Worm (Caenorhabditis elegans) whole organism, young adult: ENCODE data around the gene kel-10.

Experiments used
- F23B12.7 ChIP-seq: sonication (generic microtip); optimal IDR thresholded peaks from 2 replicates; lab custom pipeline; 2017; ENCODE audit warnings: missing genetic modification characterization, mild to moderate bottlenecking, missing compliant biosample characterization, antibody characterized with exemption, moderate library complexity; ENCODE audit not compliant: insufficient read depth
- F33H1.4 ChIP-seq: fragments of 200-800 bp; sonication (Bioruptor generic); IDR thresholded peaks from 2 replicates; pipeline ENCODE4 v1.3.6; 2022; ENCODE audit warnings: missing genetic modification reagents, missing genetic modification characterization, missing compliant biosample characterization
- F37B4.10 ChIP-seq: fragments of 200-800 bp; sonication (Bioruptor generic); IDR thresholded peaks from 2 replicates; pipeline ENCODE4 v1.3.6; 2022; ENCODE audit warnings: missing genetic modification characterization, missing compliant biosample characterization
- F52B5.7 ChIP-seq: sonication (generic microtip); optimal IDR thresholded peaks from 2 replicates; lab custom pipeline; 2016; ENCODE audit warnings: mild to moderate bottlenecking, missing genetic modification characterization, missing compliant biosample characterization
- F57A8.1 ChIP-seq: fragments of 200-800 bp; sonication (Bioruptor generic); optimal IDR thresholded peaks from 2 replicates; lab custom pipeline; 2018; ENCODE audit warnings: mild to moderate bottlenecking, missing genetic modification characterization, moderate library complexity, missing compliant biosample characterization
- F57C9.4 ChIP-seq: sonication (generic microtip); optimal IDR thresholded peaks from 2 replicates; lab custom pipeline; 2017; ENCODE audit warnings: mild to moderate bottlenecking, missing genetic modification characterization, missing compliant biosample characterization
- K12H6.12 ChIP-seq: fragments of 200-800 bp; sonication (Bioruptor generic); optimal IDR thresholded peaks from 2 replicates; lab custom pipeline; 2018; ENCODE audit warnings: mild to moderate bottlenecking, missing genetic modification characterization, missing compliant biosample characterization
- Y56A3A.18 ChIP-seq: fragments of 200-800 bp; sonication (Bioruptor generic); IDR thresholded peaks from 2 replicates; pipeline ENCODE4 v1.3.6; 2022; ENCODE audit warnings: missing genetic modification reagents, missing genetic modification characterization, missing compliant biosample characterization
- Y95B8A.8 ChIP-seq: fragments of 200-800 bp; sonication (Bioruptor generic); IDR thresholded peaks from 2 replicates; pipeline ENCODE4 v1.3.6; 2022; ENCODE audit warnings: missing genetic modification reagents, missing genetic modification characterization, missing compliant biosample characterization
- ZK185.1 ChIP-seq: sonication (generic microtip); optimal IDR thresholded peaks from 2 replicates; lab custom pipeline; 2016; ENCODE audit warnings: mild to moderate bottlenecking, missing genetic modification characterization, missing compliant biosample characterization; ENCODE audit not compliant: poor library complexity, severe bottlenecking
- aptf-3 ChIP-seq: fragments of 200-800 bp; sonication (Bioruptor generic); IDR thresholded peaks from 2 replicates; pipeline ENCODE4 v1.3.6; 2022; ENCODE audit warnings: missing genetic modification characterization, missing compliant biosample characterization
- attf-5 ChIP-seq: fragments of 200-800 bp; sonication (Bioruptor generic); optimal IDR thresholded peaks from 2 replicates; lab custom pipeline; 2018; ENCODE audit warnings: mild to moderate bottlenecking, missing genetic modification characterization, missing compliant biosample characterization
- attf-6 ChIP-seq: fragments of 200-800 bp; sonication (Bioruptor generic); IDR thresholded peaks from 2 replicates; pipeline ENCODE4 v1.3.6; 2022; ENCODE audit warnings: missing genetic modification reagents, missing genetic modification characterization, missing compliant biosample characterization
- bed-1 ChIP-seq: fragments of 200-800 bp; sonication (Bioruptor generic); IDR thresholded peaks from 2 replicates; pipeline ENCODE4 v1.3.6; 2022; ENCODE audit warnings: missing genetic modification reagents, missing genetic modification characterization, missing compliant biosample characterization
- bed-2 ChIP-seq: fragments of 200-800 bp; sonication (Bioruptor generic); IDR thresholded peaks from 2 replicates; pipeline ENCODE4 v1.3.6; 2022; ENCODE audit warnings: missing genetic modification reagents, missing genetic modification characterization, missing compliant biosample characterization
- ceh-100 ChIP-seq: fragments of 200-800 bp; sonication (Bioruptor generic); IDR thresholded peaks from 2 replicates; pipeline ENCODE4 v1.3.6; 2022; ENCODE audit warnings: missing genetic modification reagents, missing genetic modification characterization, missing compliant biosample characterization
- ceh-40 ChIP-seq: fragments of 200-800 bp; sonication (Bioruptor generic); IDR thresholded peaks from 2 replicates; pipeline ENCODE4 v1.3.6; 2022; ENCODE audit warnings: missing genetic modification characterization, missing compliant biosample characterization
- ceh-79 ChIP-seq: sonication (generic microtip); optimal IDR thresholded peaks from 2 replicates; lab custom pipeline; 2017; ENCODE audit warnings: mild to moderate bottlenecking, missing genetic modification characterization, missing compliant biosample characterization
- die-1 ChIP-seq: sonication (generic microtip); optimal IDR thresholded peaks from 2 replicates; lab custom pipeline; 2016; ENCODE audit warnings: missing genotype, mild to moderate bottlenecking, missing genetic modification characterization, missing compliant biosample characterization
- efl-1 ChIP-seq: fragments of 150-350 bp; optimal IDR thresholded peaks from 2 replicates; lab custom pipeline; 2014; ENCODE audit warnings: missing biosample characterization, missing genetic modification reagents, missing genetic modification characterization
- egl-18 ChIP-seq: fragments of 200-800 bp; sonication (Bioruptor generic); IDR thresholded peaks from 2 replicates; pipeline ENCODE4 v1.3.6; 2022; ENCODE audit warnings: missing genetic modification reagents, missing genetic modification characterization, missing compliant biosample characterization
- ets-4 ChIP-seq: fragments of 200-800 bp; sonication (Bioruptor generic); optimal IDR thresholded peaks from 2 replicates; lab custom pipeline; 2018; ENCODE audit warnings: mild to moderate bottlenecking, missing genetic modification characterization, missing compliant biosample characterization
- fkh-3 ChIP-seq: sonication (generic microtip); optimal IDR thresholded peaks from 2 replicates; lab custom pipeline; 2016; ENCODE audit warnings: mild to moderate bottlenecking, missing genetic modification characterization, missing compliant biosample characterization
- hlh-12 ChIP-seq: sonication (generic microtip); optimal IDR thresholded peaks from 2 replicates; lab custom pipeline; 2016; ENCODE audit warnings: missing genetic modification characterization, missing compliant biosample characterization
- lag-1 ChIP-seq: fragments of 200-800 bp; sonication (Bioruptor generic); IDR thresholded peaks from 2 replicates; pipeline ENCODE4 v1.3.6; 2022; ENCODE audit warnings: missing genetic modification reagents, missing genetic modification characterization, missing compliant biosample characterization
- let-526 ChIP-seq: fragments of 200-800 bp; sonication (Bioruptor generic); IDR thresholded peaks from 2 replicates; pipeline ENCODE4 v1.3.6; 2022; ENCODE audit warnings: missing genetic modification reagents, missing genetic modification characterization, missing compliant biosample characterization
- let-607 ChIP-seq, 2 experiments: fragments of 200-800 bp in 1 of 2; sonication (Bioruptor generic) in 1 of 2; sonication (generic microtip) in 1 of 2; optimal IDR thresholded peaks; 2 replicates each; lab custom pipeline; 2016 to 2018; ENCODE audit warnings: mild to moderate bottlenecking in 2 of 2, missing compliant biosample characterization in 2 of 2, missing genetic modification characterization in 2 of 2, moderate library complexity in 2 of 2, missing genotype in 1 of 2
- lir-1 ChIP-seq: fragments of 200-800 bp; sonication (Bioruptor generic); conservative IDR thresholded peaks from 2 replicates; pipeline ENCODE4 v1.3.6; 2022; ENCODE audit warnings: missing genetic modification reagents, missing genetic modification characterization, missing compliant biosample characterization
- lsl-1 ChIP-seq: fragments of 200-800 bp; sonication (Bioruptor generic); optimal IDR thresholded peaks from 2 replicates; lab custom pipeline; 2018; ENCODE audit warnings: mild to moderate bottlenecking, missing genetic modification characterization, moderate library complexity, missing compliant biosample characterization
- mes-4 ChIP-seq: sonication (generic microtip); optimal IDR thresholded peaks from 2 replicates; lab custom pipeline; 2016; ENCODE audit warnings: missing genotype, missing genetic modification characterization, missing compliant biosample characterization
- nfya-1 ChIP-seq: sonication (generic microtip); optimal IDR thresholded peaks from 2 replicates; lab custom pipeline; 2017; ENCODE audit warnings: antibody characterized with exemption, missing compliant biosample characterization, missing genetic modification characterization, borderline replicate concordance; ENCODE audit not compliant: insufficient read depth
- nfya-2 ChIP-seq: fragments of 200-800 bp; sonication (Bioruptor generic); IDR thresholded peaks from 2 replicates; pipeline ENCODE4 v1.3.6; 2022; ENCODE audit warnings: missing genetic modification reagents, missing genetic modification characterization, missing compliant biosample characterization
- nhr-120 ChIP-seq: fragments of 200-800 bp; sonication (Bioruptor generic); IDR thresholded peaks from 2 replicates; pipeline ENCODE4 v1.3.6; 2022; ENCODE audit warnings: missing genetic modification characterization, missing compliant biosample characterization
- nhr-179 ChIP-seq: sonication (generic microtip); optimal IDR thresholded peaks from 2 replicates; lab custom pipeline; 2016; ENCODE audit warnings: mild to moderate bottlenecking, missing genetic modification characterization, missing compliant biosample characterization
- nhr-27 ChIP-seq: fragments of 200-800 bp; sonication (Bioruptor generic); optimal IDR thresholded peaks from 2 replicates; lab custom pipeline; 2018; ENCODE audit warnings: mild to moderate bottlenecking, missing genetic modification characterization, moderate library complexity, missing compliant biosample characterization
- pha-4 ChIP-seq: fragments of 150-350 bp; sonication (generic microtip); optimal IDR thresholded peaks from 2 replicates; lab custom pipeline; 2014; ENCODE audit warnings: missing biosample characterization, missing genetic modification reagents, missing genetic modification characterization
- rcor-1 ChIP-seq: fragments of 200-800 bp; sonication (Bioruptor generic); IDR thresholded peaks from 2 replicates; pipeline ENCODE4 v1.3.6; 2022; ENCODE audit warnings: missing genetic modification reagents, missing genetic modification characterization, missing compliant biosample characterization
- rpc-1 ChIP-seq, 2 experiments: fragments of 150-350 bp in 1 of 2; sonication (generic microtip) in 1 of 2; optimal IDR thresholded peaks; 2 replicates each; lab custom pipeline; 2014 to 2018; ENCODE audit warnings: missing biosample characterization in 1 of 2, missing genetic modification characterization in 1 of 2, missing genetic modification reagents in 1 of 2, missing genotype in 1 of 2
- sdz-38 ChIP-seq: sonication (generic microtip); optimal IDR thresholded peaks from 2 replicates; lab custom pipeline; 2016; ENCODE audit warnings: missing genotype, missing genetic modification characterization, missing compliant biosample characterization
- snpc-3.4 ChIP-seq: sonication (generic microtip); optimal IDR thresholded peaks from 2 replicates; lab custom pipeline; 2017; ENCODE audit warnings: missing genetic modification characterization, mild to moderate bottlenecking, missing compliant biosample characterization, antibody characterized with exemption, moderate library complexity, missing genotype, missing genetic modification reagents
- snpc-4 ChIP-seq, 5 experiments: fragments of 150-350 bp in 1 of 5; sonication (generic microtip) in 4 of 5; optimal IDR thresholded peaks; 2 replicates each; lab custom pipeline; 2014 to 2018; ENCODE audit warnings: missing genetic modification characterization in 5 of 5, missing biosample characterization in 3 of 5, antibody characterized with exemption in 2 of 5, mild to moderate bottlenecking in 2 of 5, missing compliant biosample characterization in 2 of 5, missing genotype in 2 of 5, moderate library complexity in 2 of 5, missing genetic modification reagents in 1 of 5
- sptf-2 ChIP-seq: fragments of 200-800 bp; sonication (Bioruptor generic); optimal IDR thresholded peaks from 2 replicates; lab custom pipeline; 2018; ENCODE audit warnings: mild to moderate bottlenecking, missing genetic modification characterization, missing compliant biosample characterization
- tbp1 ChIP-seq: fragments of 200-800 bp; sonication (Bioruptor generic); optimal IDR thresholded peaks from 2 replicates; lab custom pipeline; 2018; ENCODE audit warnings: mild to moderate bottlenecking, missing genetic modification characterization, missing compliant biosample characterization
- tbx-9 ChIP-seq: sonication (generic microtip); optimal IDR thresholded peaks from 2 replicates; lab custom pipeline; 2016; ENCODE audit warnings: borderline replicate concordance, missing genetic modification characterization, inconsistent platforms, missing compliant biosample characterization
- tlf-1 ChIP-seq: fragments of 200-800 bp; sonication (Bioruptor generic); optimal IDR thresholded peaks from 2 replicates; lab custom pipeline; 2018; ENCODE audit warnings: mild to moderate bottlenecking, missing genetic modification characterization, missing compliant biosample characterization
- ztf-28 ChIP-seq: fragments of 200-800 bp; sonication (Bioruptor generic); IDR thresholded peaks from 2 replicates; pipeline ENCODE4 v1.3.6; 2022; ENCODE audit warnings: missing genetic modification reagents, missing genetic modification characterization, missing compliant biosample characterization

Gene kel-10

ce11 chrIII:10123586-10124233 is 22.5 kb upstream of the kel-10 start, which contains the start of gene ttll-4 (continued):
- TF ChIP-seq F33H1.4 (GFP tag; lab: Robert Waterston, UW) (0 out of 2 replicates have a peak, but pooled peaks have one; percentile 32), mes-4 (tag; lab: Kevin White, UChicago) (no peak), F57A8.1 (GFP tag; lab: Kevin White, UChicago) (no peak), Y95B8A.8 (peak; percentile 31; the same call in 1 of the 2 replicates), ztf-28 (GFP tag; lab: Robert Waterston, UW) (0 out of 2 replicates have a peak, but pooled peaks have one; percentile 64), efl-1 (GFP tag; lab: Kevin White, UChicago) (no peak), aptf-3 (GFP tag; lab: Robert Waterston, UW) (no peak), attf-5 (GFP tag; lab: Kevin White, UChicago) (peak; percentile 47), F52B5.7 (tag; lab: Kevin White, UChicago) (no peak), snpc-4 (GFP tag; optimal IDR thresholded peaks at IDR 0.05; lab: Kevin White, UChicago) (peak; percentile 19), snpc-4 (tag; optimal IDR thresholded peaks at IDR 0.05; lab: Kevin White, UChicago) (no peak), let-526 (GFP tag; lab: Robert Waterston, UW) (0 out of 2 replicates have a peak, but pooled peaks have one; percentile 14), attf-6 (0 out of 2 replicates have a peak, but pooled peaks have one; percentile 11), sdz-38 (tag; lab: Kevin White, UChicago) (no peak), nfya-2 (GFP tag; lab: Robert Waterston, UW) (no peak), bed-2 (GFP tag; lab: Robert Waterston, UW) (0 out of 2 replicates have a peak, but pooled peaks have one; percentile 70), tbp1 (GFP tag; lab: Kevin White, UChicago) (no peak), pha-4 (no peak), ceh-100 (GFP tag; lab: Robert Waterston, UW) (peak; percentile 96), nhr-27 (tag; lab: Kevin White, UChicago) (no peak), nhr-120 (GFP tag; lab: Robert Waterston, UW) (no peak), rpc-1 (optimal IDR thresholded peaks at IDR 0.05; lab: Kevin White, UChicago) (no peak), rpc-1 (tag; optimal IDR thresholded peaks at IDR 0.05; lab: Kevin White, UChicago) (no peak), ceh-79 (tag; lab: Kevin White, UChicago) (no peak), F23B12.7 (tag; lab: Kevin White, UChicago) (no peak), lag-1 (GFP tag; lab: Robert Waterston, UW) (no peak), ceh-40 (GFP tag; lab: Robert Waterston, UW) (no peak), ets-4 (GFP tag; lab: Kevin White, UChicago) (no peak), die-1 (tag; lab: Kevin White, UChicago) (no peak), let-607 (tag; optimal IDR thresholded peaks at IDR 0.05; lab: Kevin White, UChicago) (no peak), lir-1 (peak; percentile 36; the same call in 1 of the 2 replicates), fkh-3 (tag; lab: Kevin White, UChicago) (no peak), Y56A3A.18 (no peak), ZK185.1 (tag; lab: Kevin White, UChicago) (no peak), egl-18 (no peak), K12H6.12 (tag; lab: Kevin White, UChicago) (peak; percentile 22), hlh-12 (tag; lab: Kevin White, UChicago) (no peak), nfya-1 (no peak), nhr-179 (no peak), sptf-2 (GFP tag; lab: Kevin White, UChicago) (no peak), tlf-1 (GFP tag; lab: Kevin White, UChicago) (no peak), F37B4.10 (GFP tag; lab: Robert Waterston, UW) (no peak), snpc-3.4 (tag; lab: Kevin White, UChicago) (no peak), rcor-1 (GFP tag; lab: Robert Waterston, UW) (peak; percentile 63; the same call in 1 of the 2 replicates), lsl-1 (GFP tag; lab: Kevin White, UChicago) (peak; percentile 44), bed-1 (GFP tag; lab: Robert Waterston, UW) (no peak), F57C9.4 (no peak), tbx-9 (tag; lab: Kevin White, UChicago) (no peak)
